Worm (Caenorhabditis elegans) whole organism, L3 larva: Measurements from ENCODE around the gene srlf-35.

Experiments
- ZK546.5 ChIP-seq: sonication (generic microtip); optimal IDR thresholded peaks from 2 replicates; lab custom pipeline; 2017; ENCODE audit warnings: missing biosample characterization, missing genetic modification characterization
- aly-2 ChIP-seq: fragments of 150-350 bp; optimal IDR thresholded peaks from 2 replicates; lab custom pipeline; 2014; ENCODE audit warnings: missing biosample characterization, missing genetic modification characterization
- ceh-16 ChIP-seq: sonication (generic microtip); optimal IDR thresholded peaks from 2 replicates; lab custom pipeline; 2017; ENCODE audit warnings: missing biosample characterization, missing genetic modification characterization
- ceh-9 ChIP-seq: sonication (generic microtip); optimal IDR thresholded peaks from 2 replicates; lab custom pipeline; 2018; ENCODE audit warnings: missing biosample characterization, missing genetic modification characterization
- egl-5 ChIP-seq: fragments of 150-350 bp; optimal IDR thresholded peaks from 2 replicates; lab custom pipeline; 2017; ENCODE audit warnings: missing biosample characterization, missing genetic modification reagents, missing genetic modification characterization, inconsistent platforms
- elt-2 ChIP-seq: sonication (generic microtip); optimal IDR thresholded peaks from 2 replicates; lab custom pipeline; 2016; ENCODE audit warnings: missing genetic modification reagents, mild to moderate bottlenecking, missing genetic modification characterization, missing compliant biosample characterization
- elt-3 ChIP-seq, 3 experiments: fragments of 150-350 bp in 1 of 3; sonication (generic microtip) in 2 of 3; optimal IDR thresholded peaks; 2 replicates in 2 of 3; 4 replicates in 1 of 3; lab custom pipeline; 2014 to 2017; ENCODE audit warnings: missing biosample characterization in 3 of 3, missing genetic modification characterization in 3 of 3
- eor-1 ChIP-seq, 2 experiments: fragments of 150-350 bp; optimal IDR thresholded peaks; 2 replicates each; lab custom pipeline; 2014 to 2018; ENCODE audit warnings: missing biosample characterization in 2 of 2, missing genetic modification characterization in 2 of 2
- fkh-2 ChIP-seq: fragments of 150-350 bp; optimal IDR thresholded peaks from 2 replicates; lab custom pipeline; 2014; ENCODE audit warnings: missing biosample characterization, missing genetic modification reagents, missing genetic modification characterization
- jun-1 ChIP-seq: fragments of 150-350 bp; optimal IDR thresholded peaks from 2 replicates; lab custom pipeline; 2014; ENCODE audit warnings: missing biosample characterization, missing genetic modification reagents, missing genetic modification characterization
- lin-15B ChIP-seq: fragments of 150-350 bp; optimal IDR thresholded peaks from 2 replicates; lab custom pipeline; 2014; ENCODE audit warnings: missing biosample characterization, missing genetic modification characterization
- lin-39 ChIP-seq: fragments of 150-350 bp; optimal IDR thresholded peaks from 2 replicates; lab custom pipeline; 2018; ENCODE audit warnings: missing biosample characterization, missing genetic modification reagents, missing genetic modification characterization
- lsy-12 ChIP-seq: sonication (generic microtip); optimal IDR thresholded peaks from 2 replicates; lab custom pipeline; 2016; ENCODE audit warnings: mild to moderate bottlenecking, missing genetic modification characterization, missing compliant biosample characterization
- mdl-1 ChIP-seq: fragments of 150-350 bp; optimal IDR thresholded peaks from 2 replicates; lab custom pipeline; 2014; ENCODE audit warnings: missing biosample characterization, missing genetic modification characterization
- nhr-25 ChIP-seq: sonication (generic microtip); optimal IDR thresholded peaks from 2 replicates; lab custom pipeline; 2017; ENCODE audit warnings: missing biosample characterization, missing genetic modification characterization
- nhr-28 ChIP-seq: fragments of 150-350 bp; optimal IDR thresholded peaks from 2 replicates; lab custom pipeline; 2014; ENCODE audit warnings: missing biosample characterization, missing genetic modification characterization
- nhr-67 ChIP-seq: fragments of 150-350 bp; optimal IDR thresholded peaks from 2 replicates; lab custom pipeline; 2014; ENCODE audit warnings: missing biosample characterization, missing genetic modification characterization
- nhr-76 ChIP-seq: fragments of 150-350 bp; sonication (generic microtip); optimal IDR thresholded peaks from 5 replicates; lab custom pipeline; 2014; ENCODE audit warnings: missing biosample characterization, missing genetic modification characterization
- pha-4 ChIP-seq: fragments of 150-350 bp; optimal IDR thresholded peaks from 2 replicates; lab custom pipeline; 2014; ENCODE audit warnings: missing biosample characterization, missing genetic modification reagents, missing genetic modification characterization
- pqm-1 ChIP-seq: fragments of 150-350 bp; optimal IDR thresholded peaks from 2 replicates; lab custom pipeline; 2017; ENCODE audit warnings: missing biosample characterization, missing genetic modification characterization, inconsistent platforms
- sea-2 ChIP-seq: fragments of 150-350 bp; sonication (generic microtip); optimal IDR thresholded peaks from 4 replicates; lab custom pipeline; 2014; ENCODE audit warnings: missing biosample characterization, missing genetic modification reagents, missing genetic modification characterization
- skn-1 ChIP-seq: fragments of 150-350 bp; optimal IDR thresholded peaks from 2 replicates; lab custom pipeline; 2014; ENCODE audit warnings: missing biosample characterization, missing genetic modification characterization
- tbx-2 ChIP-seq: sonication (generic microtip); optimal IDR thresholded peaks from 2 replicates; lab custom pipeline; 2016; ENCODE audit warnings: mild to moderate bottlenecking, missing genetic modification characterization, missing compliant biosample characterization
- unc-62 ChIP-seq: fragments of 150-350 bp; sonication (generic microtip); optimal IDR thresholded peaks from 4 replicates; lab custom pipeline; 2014; ENCODE audit warnings: missing biosample characterization, missing genetic modification reagents, missing genetic modification characterization
- zag-1 ChIP-seq: fragments of 150-350 bp; optimal IDR thresholded peaks from 2 replicates; lab custom pipeline; 2014; ENCODE audit warnings: missing biosample characterization, missing genetic modification characterization
- ztf-11 ChIP-seq: fragments of 150-350 bp; optimal IDR thresholded peaks from 2 replicates; lab custom pipeline; 2014; ENCODE audit warnings: missing biosample characterization, missing genetic modification characterization

The srlf-35 gene

DNA sequence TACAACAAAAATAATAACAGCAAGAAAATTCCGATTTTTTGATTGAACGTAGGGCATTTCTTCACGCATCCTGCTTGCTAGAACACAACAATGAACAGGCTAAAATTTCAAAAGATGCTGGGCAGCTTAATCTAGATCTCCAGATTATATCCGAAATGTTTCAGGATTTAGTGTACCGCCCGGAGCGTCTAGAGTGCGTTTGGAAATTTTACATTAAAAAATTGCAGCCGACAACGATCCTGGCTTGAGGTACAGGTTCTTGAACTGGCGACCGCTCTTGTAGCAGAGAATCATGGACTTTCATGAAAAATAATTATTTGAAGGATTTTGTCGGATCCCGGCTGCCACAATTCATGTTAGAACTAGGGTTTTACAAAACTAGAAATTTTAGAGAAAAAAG is 44.2 kb downstream of the srlf-35 start, which contains the start of gene C14C6.6:
C14C6.6 (minus strand) TSS at position 101 of the 400 bp plus-strand sequence.
- no peak for TF ChIP-seq lin-39 (tag; lab: Kevin White, UChicago)
- no peak for TF ChIP-seq ceh-9 (tag; lab: Kevin White, UChicago)
- TF ChIP-seq egl-5, result no peak
- no peak for TF ChIP-seq ceh-16 (tag; lab: Kevin White, UChicago)
- no peak for TF ChIP-seq pqm-1 (tag; lab: Kevin White, UChicago)
- no peak for TF ChIP-seq skn-1 (tag; lab: Kevin White, UChicago)
- no peak for TF ChIP-seq nhr-28 (tag; lab: Kevin White, UChicago)
- TF ChIP-seq nhr-76, result no peak
- TF ChIP-seq ztf-11, result no peak

ce11 chrV:552406-552805 is 48.6 kb downstream of the srlf-35 start:
- TF ChIP-seq ZK546.5 (tag; lab: Kevin White, UChicago) (no peak), elt-2 (tag; lab: Kevin White, UChicago) (no peak), sea-2 (no peak), nhr-25 (tag; lab: Kevin White, UChicago) (no peak), tbx-2 (tag; lab: Kevin White, UChicago) (no peak), aly-2 (tag; lab: Kevin White, UChicago) (no peak)

DNA sequence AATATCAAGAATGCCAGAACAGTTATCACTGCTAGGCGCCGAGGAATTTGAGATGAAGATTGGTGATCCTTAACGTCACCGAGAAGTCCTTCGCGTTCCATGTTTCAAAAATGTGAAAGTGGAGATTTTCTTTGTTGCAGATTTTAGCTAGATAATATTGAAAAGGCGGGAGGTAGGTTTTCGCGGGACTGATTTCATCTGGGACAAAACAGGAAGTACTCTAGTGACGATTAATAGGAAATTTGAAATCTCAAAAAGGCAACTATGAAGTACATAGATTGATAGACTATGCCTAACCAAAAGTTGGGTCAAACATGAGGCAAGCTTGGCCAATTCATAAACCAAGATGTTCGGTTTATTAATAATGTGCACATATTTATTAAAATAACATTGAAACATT is 49.2 kb downstream of the srlf-35 start, which contains the start of gene C14C6.8:
C14C6.8 (minus strand) TSS at position 101 of the 400 bp plus-strand sequence.
- TF ChIP-seq pha-4 (tag; lab: Kevin White, UChicago) (no peak), mdl-1 (tag; lab: Kevin White, UChicago) (no peak), fkh-2 (no peak), unc-62 (GFP tag; lab: Kevin White, UChicago) (no peak), nhr-76 (no peak), elt-3 (tag; optimal IDR thresholded peaks at IDR 0.05; lab: Kevin White, UChicago) (no peak), zag-1 (tag; lab: Kevin White, UChicago) (no peak), nhr-25 (tag; lab: Kevin White, UChicago) (no peak), lin-39 (tag; lab: Kevin White, UChicago) (no peak), ztf-11 (no peak), ceh-16 (tag; lab: Kevin White, UChicago) (no peak), jun-1 (tag; lab: Kevin White, UChicago) (no peak), nhr-67 (tag; lab: Kevin White, UChicago) (no peak), eor-1 (tag; optimal IDR thresholded peaks at IDR 0.05; lab: Kevin White, UChicago) (no peak), lsy-12 (tag; lab: Kevin White, UChicago) (no peak), lin-15B (tag; lab: Kevin White, UChicago) (no peak)
